Fruit fly (Drosophila melanogaster): ENCODE results near the gene CG32756.

The CG32756 gene

dm6 chrX:5901628-5902213, 43.8 kb upstream of the CG32756 start (continued):
- no peak for TF ChIP-seq unpg (GFP tag; optimal IDR thresholded peaks at IDR 0.05)
- no peak for TF ChIP-seq Ssrp (tag; optimal IDR thresholded peaks at IDR 0.05)
- TF ChIP-seq crol (GFP tag; IDR thresholded peaks at IDR 0.05) = no peak
- TF ChIP-seq Rfx (GFP tag; IDR thresholded peaks at IDR 0.05) = peak; percentile 44; the same call in 1 of the 2 replicates
- TF ChIP-seq Dfd (GFP tag; optimal IDR thresholded peaks at IDR 0.05) = no peak
- peak; percentile 68; the same call in 1 of the 3 replicates for TF ChIP-seq CG11456 (GFP tag; IDR thresholded peaks at IDR 0.05)
- no peak for TF ChIP-seq Sry-β (GFP tag; optimal IDR thresholded peaks at IDR 0.05)
- no peak for TF ChIP-seq tin (GFP tag; optimal IDR thresholded peaks at IDR 0.05)
- TF ChIP-seq CG3281 (GFP tag; optimal IDR thresholded peaks at IDR 0.05) = no peak
- TF ChIP-seq Spps (tag; optimal IDR thresholded peaks at IDR 0.05) = no peak
- no peak for TF ChIP-seq CG9817 (tag; optimal IDR thresholded peaks at IDR 0.05)
- no peak for TF ChIP-seq Abd-B (GFP tag; optimal IDR thresholded peaks at IDR 0.05)
- no peak for TF ChIP-seq danr (GFP tag; IDR thresholded peaks at IDR 0.05)
- no peak for TF ChIP-seq pita (GFP tag; optimal IDR thresholded peaks at IDR 0.05)
- TF ChIP-seq dmrt11E (tag; optimal IDR thresholded peaks at IDR 0.05) = no peak
- TF ChIP-seq CG6791 (GFP tag; IDR thresholded peaks at IDR 0.05; ENCODE audit: partially characterized antibody) = 0 out of 3 replicates have a peak, but pooled peaks have one; percentile 19
- TF ChIP-seq z (GFP tag; IDR thresholded peaks at IDR 0.05) = no peak
- no peak for TF ChIP-seq disco-r (GFP tag; optimal IDR thresholded peaks at IDR 0.05)
- TF ChIP-seq CG9876 (GFP tag; optimal IDR thresholded peaks at IDR 0.05) = peak; percentile 29
- no peak for TF ChIP-seq prd (optimal IDR thresholded peaks at IDR 0.05)
- TF ChIP-seq prd (GFP tag; IDR thresholded peaks at IDR 0.05) = 0 out of 3 replicates have a peak, but pooled peaks have one; percentile 32
- TF ChIP-seq CHES-1-like (GFP tag; optimal IDR thresholded peaks at IDR 0.05) = no peak
- TF ChIP-seq cad (GFP tag; optimal IDR thresholded peaks at IDR 0.05) = no peak
- TF ChIP-seq lab (GFP tag; optimal IDR thresholded peaks at IDR 0.05) = peak; percentile 72
- TF ChIP-seq bcd (GFP tag; optimal IDR thresholded peaks at IDR 0.05) = no peak
- peak; percentile 32; the same call in 1 of the 2 replicates for TF ChIP-seq NFAT (GFP tag; IDR thresholded peaks at IDR 0.05)
- TF ChIP-seq CG7928 (GFP tag; optimal IDR thresholded peaks at IDR 0.05) = no peak
- no peak for TF ChIP-seq trem (tag; optimal IDR thresholded peaks at IDR 0.05)
- TF ChIP-seq so (GFP tag; IDR thresholded peaks at IDR 0.05) = no peak
- TF ChIP-seq H15 (GFP tag; IDR thresholded peaks at IDR 0.05) = no peak
- peak; percentile 29 for TF ChIP-seq Fer1 (GFP tag; optimal IDR thresholded peaks at IDR 0.05)
- peak in 1 of 2 experiments; percentile 15 for TF ChIP-seq Eip74EF (GFP tag; optimal IDR thresholded peaks at IDR 0.05)
- TF ChIP-seq PHDP (tag; optimal IDR thresholded peaks at IDR 0.05) = peak; percentile 15
- TF ChIP-seq Fer3 (tag; optimal IDR thresholded peaks at IDR 0.05) = no peak
- no peak for TF ChIP-seq CG17802 (tag; optimal IDR thresholded peaks at IDR 0.05)
- no peak for TF ChIP-seq CG16815 (GFP tag; optimal IDR thresholded peaks at IDR 0.05)
- peak; percentile 35 for TF ChIP-seq YL-1 (GFP tag; optimal IDR thresholded peaks at IDR 0.05)
- TF ChIP-seq HHEX (GFP tag; optimal IDR thresholded peaks at IDR 0.05) = no peak
- peak; percentile 17 for TF ChIP-seq CG10267 (tag; optimal IDR thresholded peaks at IDR 0.05)

DNA sequence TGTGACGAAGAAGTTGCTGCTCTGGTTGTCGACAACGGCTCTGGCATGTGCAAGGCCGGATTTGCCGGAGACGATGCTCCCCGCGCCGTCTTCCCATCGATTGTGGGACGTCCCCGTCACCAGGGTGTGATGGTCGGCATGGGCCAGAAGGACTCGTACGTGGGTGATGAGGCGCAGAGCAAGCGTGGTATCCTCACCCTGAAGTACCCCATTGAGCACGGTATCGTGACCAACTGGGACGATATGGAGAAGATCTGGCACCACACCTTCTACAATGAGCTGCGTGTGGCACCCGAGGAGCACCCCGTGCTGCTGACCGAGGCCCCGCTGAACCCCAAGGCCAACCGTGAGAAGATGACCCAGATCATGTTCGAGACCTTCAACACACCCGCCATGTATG, 42.8 kb upstream of the CG32756 start:
- 0 out of 2 replicates have a peak, but pooled peaks have one; percentile 16 for TF ChIP-seq CkIIα-i1 (GFP tag; IDR thresholded peaks at IDR 0.05)
- TF ChIP-seq CG6683 (GFP tag; optimal IDR thresholded peaks at IDR 0.05) = no peak
- TF ChIP-seq CG14860 (GFP tag; IDR thresholded peaks at IDR 0.05; ENCODE audit: partially characterized antibody) = no peak
- peak; percentile 44; the same call in 1 of the 2 replicates for TF ChIP-seq chm (GFP tag; IDR thresholded peaks at IDR 0.05)
- no peak for TF ChIP-seq ttk (GFP tag; IDR thresholded peaks at IDR 0.05)
- TF ChIP-seq ftz-f1 (GFP tag; optimal IDR thresholded peaks at IDR 0.05) = no peak
- TF ChIP-seq CG3726 (GFP tag; IDR thresholded peaks at IDR 0.05) = 0 out of 3 replicates have a peak, but pooled peaks have one; percentile 33
- TF ChIP-seq Med (GFP tag) = peak; percentile 63
- TF ChIP-seq CG4282 (GFP tag; optimal IDR thresholded peaks at IDR 0.05) = no peak
- TF ChIP-seq CG3407 (GFP tag; optimal IDR thresholded peaks at IDR 0.05) = no peak
- no peak for TF ChIP-seq Lpt (GFP tag; optimal IDR thresholded peaks at IDR 0.05)
- TF ChIP-seq Hr78 (GFP tag; optimal IDR thresholded peaks at IDR 0.05) = no peak
- peak; percentile 11; the same call in 1 of the 3 replicates for TF ChIP-seq CG2889 (GFP tag; IDR thresholded peaks at IDR 0.05)
